Fruit fly (Drosophila melanogaster): Measurements from ENCODE around the gene sens.

DNA sequence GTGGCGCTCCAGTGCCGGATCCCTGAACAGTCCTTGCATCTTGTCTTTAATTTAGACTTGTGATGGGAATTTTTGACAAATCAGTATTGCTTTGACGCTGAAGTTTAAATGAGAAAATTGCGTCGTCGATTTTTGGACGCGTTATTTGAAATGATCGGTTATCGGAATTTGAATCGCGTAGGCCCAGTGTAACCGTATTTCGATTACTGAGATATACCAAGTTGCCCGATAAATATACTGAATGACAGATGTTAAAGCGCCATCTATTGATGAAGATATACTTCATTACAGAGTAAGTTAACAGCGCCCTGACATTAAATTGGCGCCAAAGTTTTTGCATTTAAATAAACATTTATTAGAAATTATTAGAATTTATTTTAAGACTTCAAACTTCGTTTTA is 11.1 kb downstream of the sens start, which contains the start of gene Poc1:
- TF ChIP-seq Sin3A (optimal IDR thresholded peaks at IDR 0.05) (no peak), h (optimal IDR thresholded peaks at IDR 0.05) (no peak), insv (optimal IDR thresholded peaks at IDR 0.05) (no peak), Myc (optimal IDR thresholded peaks at IDR 0.05) (no peak), ttk (optimal IDR thresholded peaks at IDR 0.05) (no peak)

Measured in Kc167 (cell line).